Fruit fly (Drosophila melanogaster): ENCODE measurements around the gene Cyp4d8.
A peak's percentile ranks its signal among the peaks of the same experiment; 100 is the strongest.

Cyp4d8 gene

dm6 chr3L:7521847-7522246, 25.9 kb upstream of the Cyp4d8 start (continued):
- TF ChIP-seq tgo (GFP tag; IDR thresholded peaks at IDR 0.05): peak; percentile 31; the same call in 1 of the 3 replicates
- peak; percentile 66 for TF ChIP-seq CG10979 (tag; optimal IDR thresholded peaks at IDR 0.05)
- TF ChIP-seq CG7839 (tag; optimal IDR thresholded peaks at IDR 0.05): peak; percentile 57
- peak; percentile 7 for TF ChIP-seq Chrac-16 (GFP tag; optimal IDR thresholded peaks at IDR 0.05)
- no peak for TF ChIP-seq CG2889 (GFP tag; IDR thresholded peaks at IDR 0.05)
- no peak for TF ChIP-seq CG12219 (GFP tag; optimal IDR thresholded peaks at IDR 0.05)
- no peak for TF ChIP-seq CG11247 (GFP tag; IDR thresholded peaks at IDR 0.05)
- no peak for TF ChIP-seq NK7.1 (GFP tag; optimal IDR thresholded peaks at IDR 0.05)
- no peak for TF ChIP-seq mld (GFP tag; IDR thresholded peaks at IDR 0.05; ENCODE audit: partially characterized antibody)
- TF ChIP-seq Blimp-1 (GFP tag; optimal IDR thresholded peaks at IDR 0.05): peak; percentile 59
- TF ChIP-seq bowl (GFP tag; IDR thresholded peaks at IDR 0.05): no peak
- TF ChIP-seq CG31224 (GFP tag; IDR thresholded peaks at IDR 0.05): no peak
- TF ChIP-seq Mrtf (GFP tag; IDR thresholded peaks at IDR 0.05): no peak
- TF ChIP-seq lov (optimal IDR thresholded peaks at IDR 0.05): no peak
- TF ChIP-seq lov (GFP tag; IDR thresholded peaks at IDR 0.05): no peak
- no peak for TF ChIP-seq ERR (GFP tag; optimal IDR thresholded peaks at IDR 0.05)
- no peak for TF ChIP-seq Atf-2 (GFP tag; optimal IDR thresholded peaks at IDR 0.05)
- TF ChIP-seq CG42726 (GFP tag; IDR thresholded peaks at IDR 0.05; ENCODE audit: partially characterized antibody): no peak
- no peak for TF ChIP-seq CG6683 (GFP tag; optimal IDR thresholded peaks at IDR 0.05)
- no peak for TF ChIP-seq luna (GFP tag; optimal IDR thresholded peaks at IDR 0.05)
- TF ChIP-seq insv (GFP tag; optimal IDR thresholded peaks at IDR 0.05): no peak
- TF ChIP-seq Bdp1 (GFP tag; optimal IDR thresholded peaks at IDR 0.05): no peak
- TF ChIP-seq CG9437 (GFP tag; optimal IDR thresholded peaks at IDR 0.05): peak; percentile 21
- peak; percentile 71 for TF ChIP-seq Xrp1 (GFP tag; IDR thresholded peaks at IDR 0.05)
- TF ChIP-seq dimm (GFP tag; IDR thresholded peaks at IDR 0.05): no peak
- TF ChIP-seq CG17912 (GFP tag; optimal IDR thresholded peaks at IDR 0.05): no peak
- TF ChIP-seq CG1233 (GFP tag; optimal IDR thresholded peaks at IDR 0.05): no peak
- peak in 1 of 2 experiments; percentile 12 for TF ChIP-seq dpn (GFP tag; optimal IDR thresholded peaks at IDR 0.05)
- no peak for TF ChIP-seq Lpt (GFP tag; optimal IDR thresholded peaks at IDR 0.05)
- no peak for TF ChIP-seq CG33557 (GFP tag; optimal IDR thresholded peaks at IDR 0.05)
- TF ChIP-seq CG11696 (GFP tag; IDR thresholded peaks at IDR 0.05): no peak
- TF ChIP-seq gce (GFP tag; IDR thresholded peaks at IDR 0.05): no peak
- TF ChIP-seq H2.0 (GFP tag; IDR thresholded peaks at IDR 0.05): no peak
- no peak for TF ChIP-seq tll (GFP tag; optimal IDR thresholded peaks at IDR 0.05)
- TF ChIP-seq CG18764 (GFP tag; optimal IDR thresholded peaks at IDR 0.05): no peak
- no peak for TF ChIP-seq Sry-β (GFP tag; optimal IDR thresholded peaks at IDR 0.05)
- TF ChIP-seq oc (tag; optimal IDR thresholded peaks at IDR 0.05): no peak
- no peak for TF ChIP-seq CG7745 (tag; optimal IDR thresholded peaks at IDR 0.05)
- TF ChIP-seq pfk (GFP tag; optimal IDR thresholded peaks at IDR 0.05): no peak
- no peak for TF ChIP-seq lbe (GFP tag; optimal IDR thresholded peaks at IDR 0.05)
- no peak for TF ChIP-seq Elba2 (GFP tag; optimal IDR thresholded peaks at IDR 0.05)
- TF ChIP-seq disco-r (GFP tag; optimal IDR thresholded peaks at IDR 0.05): no peak
- TF ChIP-seq trh (GFP tag; optimal IDR thresholded peaks at IDR 0.05): no peak
- TF ChIP-seq CoRest (tag; optimal IDR thresholded peaks at IDR 0.05): no peak
- TF ChIP-seq odd (GFP tag; optimal IDR thresholded peaks at IDR 0.05): no peak
- TF ChIP-seq CG30403 (GFP tag; optimal IDR thresholded peaks at IDR 0.05): peak; percentile 22
- TF ChIP-seq sob (GFP tag; IDR thresholded peaks at IDR 0.05): no peak
- TF ChIP-seq CG18011 (GFP tag; optimal IDR thresholded peaks at IDR 0.05): no peak
- peak; percentile 48; the same call in 1 of the 2 replicates for TF ChIP-seq CG32772 (GFP tag; IDR thresholded peaks at IDR 0.05)
- TF ChIP-seq CG15696 (tag; optimal IDR thresholded peaks at IDR 0.05): no peak
- TF ChIP-seq pros (GFP tag; optimal IDR thresholded peaks at IDR 0.05): no peak
- no peak for TF ChIP-seq CG5245 (GFP tag; optimal IDR thresholded peaks at IDR 0.05)
